Worm (Caenorhabditis elegans) whole organism, L2 larva: ENCODE measurements around the gene cyp-33C6.

Experiments used
- ZK546.5 ChIP-seq: sonication (generic microtip); optimal IDR thresholded peaks from 2 replicates; lab custom pipeline; 2017; ENCODE audit warnings: missing biosample characterization, missing genetic modification characterization
- elt-3 ChIP-seq: sonication (generic microtip); optimal IDR thresholded peaks from 2 replicates; lab custom pipeline; 2017; ENCODE audit warnings: missing biosample characterization, missing genetic modification characterization
- fos-1 ChIP-seq: fragments of 150-350 bp; optimal IDR thresholded peaks from 2 replicates; lab custom pipeline; 2014; ENCODE audit warnings: missing biosample characterization, missing genetic modification characterization
- lin-13 ChIP-seq: fragments of 150-350 bp; optimal IDR thresholded peaks from 2 replicates; lab custom pipeline; 2014; ENCODE audit warnings: missing biosample characterization, missing genetic modification reagents, missing genetic modification characterization
- nhr-10 ChIP-seq: sonication (generic microtip); optimal IDR thresholded peaks from 2 replicates; lab custom pipeline; 2017; ENCODE audit warnings: missing biosample characterization, missing genetic modification characterization
- nhr-237 ChIP-seq: fragments of 150-350 bp; optimal IDR thresholded peaks from 2 replicates; lab custom pipeline; 2014; ENCODE audit warnings: missing biosample characterization, missing genetic modification characterization
- nhr-6 ChIP-seq: fragments of 150-350 bp; optimal IDR thresholded peaks from 2 replicates; lab custom pipeline; 2014; ENCODE audit warnings: missing biosample characterization, missing genetic modification characterization

- no peak for TF ChIP-seq nhr-237
- TF ChIP-seq nhr-10 (tag; lab: Kevin White, UChicago): no peak
- TF ChIP-seq ZK546.5 (tag; lab: Kevin White, UChicago): no peak
- no peak for TF ChIP-seq elt-3 (tag; lab: Kevin White, UChicago)
- no peak for TF ChIP-seq nhr-6 (tag; lab: Kevin White, UChicago)
- no peak for TF ChIP-seq lin-13 (GFP tag; lab: Kevin White, UChicago)
- TF ChIP-seq fos-1 (tag; lab: Kevin White, UChicago): no peak
Measured at ce11 chrV:2278052-2278451, 28.8 kb upstream of the cyp-33C6 start, which contains the start of gene nhr-59.
